Worm (Caenorhabditis elegans): ENCODE results near the gene C18B10.6.

ce11 chrV:7465509-7465908 is 15.3 kb downstream of the C18B10.6 start, which contains the start of gene F25E5.1:
- TF ChIP-seq flt-1 (GFP tag; IDR thresholded peaks at IDR 0.05) = no peak
- TF ChIP-seq ztf-23 (GFP tag; IDR thresholded peaks at IDR 0.05) = 0 out of 2 replicates have a peak, but pooled peaks have one; percentile 57
- no peak for TF ChIP-seq tab-1 (GFP tag; IDR thresholded peaks at IDR 0.05)
- TF ChIP-seq ref-1 (GFP tag; conservative IDR thresholded peaks at IDR 0.05) = no peak
- TF ChIP-seq cog-1 (tag; optimal IDR thresholded peaks at IDR 0.05) = peak; percentile 27
- no peak for TF ChIP-seq ztf-29 (GFP tag; IDR thresholded peaks at IDR 0.05)
- no peak for TF ChIP-seq T22C8.4 (GFP tag; IDR thresholded peaks at IDR 0.05)
- TF ChIP-seq klf-2 (GFP tag; conservative IDR thresholded peaks at IDR 0.05) = no peak

Measured in whole organism, midembryonic.